Fruit fly (Drosophila melanogaster) whole organism, pupa: ENCODE measurements around the gene Hers.

Source experiments
- CG10348 ChIP-seq: fragments of 200-800 bp; sonication (Bioruptor generic); IDR thresholded peaks from 2 replicates; pipeline ENCODE4 v1.3.6; 2022; ENCODE audit warnings: missing biosample characterization, missing genetic modification characterization
- CG12605 ChIP-seq: fragments of 200-800 bp; sonication (Bioruptor generic); IDR thresholded peaks from 2 replicates; pipeline ENCODE4 v1.3.6; 2022; ENCODE audit warnings: missing biosample characterization, missing genetic modification characterization
- CG13204 ChIP-seq: fragments of 200-800 bp; sonication (Bioruptor generic); optimal IDR thresholded peaks from 2 replicates; lab custom pipeline; 2018; ENCODE audit warnings: missing biosample characterization, mild to moderate bottlenecking, missing genetic modification characterization, moderate library complexity
- CG14655 ChIP-seq: fragments of 200-800 bp; sonication (Bioruptor generic); optimal IDR thresholded peaks from 3 replicates; lab custom pipeline; 2017; ENCODE audit warnings: mild to moderate bottlenecking, missing biosample characterization, missing genetic modification reagents, missing genetic modification characterization
- CG15710 ChIP-seq: fragments of 200-800 bp; sonication (Bioruptor generic); optimal IDR thresholded peaks from 2 replicates; lab custom pipeline; 2018; ENCODE audit warnings: missing biosample characterization, mild to moderate bottlenecking, missing genetic modification characterization, moderate library complexity
- CG17806 ChIP-seq: fragments of 200-800 bp; sonication (Bioruptor generic); optimal IDR thresholded peaks from 2 replicates; lab custom pipeline; 2018; ENCODE audit warnings: missing biosample characterization, mild to moderate bottlenecking, missing genetic modification characterization, moderate library complexity
- CG32121 ChIP-seq: fragments of 200-800 bp; sonication (Bioruptor generic); IDR thresholded peaks from 2 replicates; pipeline ENCODE4 v1.3.6; 2022; ENCODE audit warnings: missing biosample characterization, missing genetic modification characterization
- CG34367 ChIP-seq: fragments of 200-800 bp; sonication (Bioruptor generic); optimal IDR thresholded peaks from 2 replicates; lab custom pipeline; 2018; ENCODE audit warnings: missing biosample characterization, mild to moderate bottlenecking, missing genetic modification characterization
- CG4496 ChIP-seq: fragments of 200-800 bp; sonication (Bioruptor generic); IDR thresholded peaks from 3 replicates; pipeline ENCODE4 v1.3.6; 2022; ENCODE audit warnings: missing biosample characterization, missing genetic modification characterization
- CG8159 ChIP-seq: fragments of 200-800 bp; sonication (Bioruptor generic); optimal IDR thresholded peaks from 3 replicates; lab custom pipeline; 2018; ENCODE audit warnings: missing biosample characterization, mild to moderate bottlenecking, missing genetic modification characterization, moderate library complexity
- CG8301 ChIP-seq: fragments of 200-800 bp; sonication (Bioruptor generic); optimal IDR thresholded peaks from 2 replicates; lab custom pipeline; 2018; ENCODE audit warnings: missing biosample characterization, mild to moderate bottlenecking, missing genetic modification characterization
- CG9948 ChIP-seq: fragments of 200-800 bp; sonication (Bioruptor generic); optimal IDR thresholded peaks from 2 replicates; lab custom pipeline; 2018; ENCODE audit warnings: missing biosample characterization, mild to moderate bottlenecking, missing genetic modification characterization, moderate library complexity
- D1 ChIP-seq: fragments of 200-800 bp; sonication (Bioruptor generic); optimal IDR thresholded peaks from 2 replicates; lab custom pipeline; 2018; ENCODE audit warnings: missing biosample characterization, mild to moderate bottlenecking, missing genetic modification characterization, moderate library complexity
- EcR ChIP-seq: fragments of 200-800 bp; sonication (Bioruptor generic); optimal IDR thresholded peaks from 3 replicates; lab custom pipeline; 2019; ENCODE audit warnings: missing biosample characterization, missing genetic modification characterization, mild to moderate bottlenecking, moderate library complexity, missing genetic modification reagents
- Ets98B ChIP-seq: fragments of 200-800 bp; sonication (Bioruptor generic); IDR thresholded peaks from 2 replicates; pipeline ENCODE4 v1.3.6; 2022; ENCODE audit warnings: missing biosample characterization, missing genetic modification characterization
- Pif1A ChIP-seq: fragments of 200-800 bp; sonication (Bioruptor generic); optimal IDR thresholded peaks from 3 replicates; lab custom pipeline; 2016; ENCODE audit warnings: missing biosample characterization, missing genetic modification characterization
- Pif1B ChIP-seq: fragments of 200-800 bp; sonication (Bioruptor generic); optimal IDR thresholded peaks from 3 replicates; lab custom pipeline; 2016; ENCODE audit warnings: missing biosample characterization, missing genetic modification characterization
- Snoo ChIP-seq: fragments of 200-800 bp; sonication (Bioruptor generic); optimal IDR thresholded peaks from 3 replicates; lab custom pipeline; 2017; ENCODE audit warnings: missing biosample characterization, mild to moderate bottlenecking, missing genetic modification characterization, inconsistent platforms
- fd96Ca ChIP-seq: fragments of 200-800 bp; sonication (Bioruptor generic); IDR thresholded peaks from 3 replicates; pipeline ENCODE4 v1.3.6; 2022; ENCODE audit warnings: missing biosample characterization, missing genetic modification characterization
- gl ChIP-seq: fragments of 200-800 bp; sonication (Bioruptor generic); optimal IDR thresholded peaks from 2 replicates; lab custom pipeline; 2018; ENCODE audit warnings: missing biosample characterization, mild to moderate bottlenecking, missing genetic modification characterization
- rn ChIP-seq: fragments of 200-800 bp; sonication (Bioruptor generic); IDR thresholded peaks from 2 replicates; pipeline ENCODE4 v1.3.6; 2022; ENCODE audit warnings: missing biosample characterization, missing genetic modification characterization

The Hers gene

DNA sequence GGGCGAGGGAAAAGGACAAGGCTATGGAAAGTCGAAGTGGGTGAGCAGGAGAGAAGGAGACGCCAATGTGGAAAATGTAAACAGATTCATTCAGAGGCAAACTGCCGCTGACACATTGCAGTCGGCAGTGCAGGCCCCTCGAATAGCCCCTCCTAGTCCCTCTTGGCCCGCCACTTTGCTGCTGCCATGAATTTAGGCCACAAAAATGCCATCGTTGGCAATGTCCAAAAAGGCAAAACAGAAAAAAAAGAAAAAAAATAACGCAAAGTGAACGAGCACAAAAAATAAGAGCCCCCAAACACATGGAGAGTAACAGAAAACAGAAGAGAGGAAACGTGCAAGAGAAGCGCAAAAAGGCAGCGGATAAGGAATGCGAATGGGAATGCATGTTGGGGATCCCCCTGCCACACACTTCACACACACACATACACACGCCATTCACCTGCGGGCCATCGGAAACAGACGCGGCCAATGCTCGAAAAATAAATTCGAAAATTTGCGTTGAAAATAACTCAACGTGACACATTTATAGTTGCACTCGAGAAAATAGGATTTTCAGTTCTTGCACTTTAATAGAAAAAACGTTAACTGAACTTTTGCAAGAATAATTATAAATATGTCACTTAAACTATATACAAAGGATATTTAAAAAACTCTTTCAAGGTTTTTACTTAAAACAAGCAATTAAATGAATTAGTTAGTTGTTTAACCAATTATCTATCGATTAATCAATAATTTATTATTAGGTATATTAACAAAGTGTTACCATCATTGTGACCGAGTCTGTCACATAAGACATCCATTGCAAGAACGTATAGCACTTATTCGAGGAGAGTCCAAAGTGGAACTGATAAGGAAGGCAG is 12.6 kb downstream of the Hers start:
- TF ChIP-seq CG8159 (tag; lab: Kevin White, UChicago) (peak; percentile 77), gl (tag; lab: Kevin White, UChicago) (no peak), Ets98B (GFP tag; lab: Robert Waterston, UW) (peak; percentile 59; the same call in 1 of the 2 replicates), CG34367 (tag; lab: Kevin White, UChicago) (peak; percentile 9), CG14655 (GFP tag; lab: Kevin White, UChicago) (peak; percentile 66), CG13204 (GFP tag; lab: Kevin White, UChicago) (no peak), rn (no peak), D1 (tag; lab: Kevin White, UChicago) (peak; percentile 43), CG9948 (peak; percentile 51), Snoo (tag; lab: Kevin White, UChicago) (peak; percentile 59), fd96Ca (GFP tag; lab: Robert Waterston, UW) (peak; percentile 61; the same call in 2 of the 3 replicates), CG17806 (tag; lab: Kevin White, UChicago) (peak; percentile 55), CG32121 (GFP tag; lab: Robert Waterston, UW) (peak; percentile 54), CG4496 (peak; percentile 34; the same call in 1 of the 3 replicates), CG12605 (GFP tag; lab: Robert Waterston, UW) (peak; percentile 43; the same call in 1 of the 2 replicates), CG15710 (tag; lab: Kevin White, UChicago) (peak; percentile 51), CG8301 (tag; lab: Kevin White, UChicago) (peak; percentile 64), CG10348 (GFP tag; lab: Robert Waterston, UW) (no peak), Pif1B (peak; percentile 55), Pif1A (GFP tag; lab: Kevin White, UChicago) (peak; percentile 33), EcR (GFP tag; lab: Kevin White, UChicago) (no peak)

- TF ChIP-seq EcR (GFP tag; lab: Kevin White, UChicago), result no peak
- peak; percentile 15 for TF ChIP-seq CG9948
- TF ChIP-seq CG8159 (tag; lab: Kevin White, UChicago), result peak; percentile 42
- TF ChIP-seq CG10348 (GFP tag; lab: Robert Waterston, UW), result no peak
- TF ChIP-seq CG14655 (GFP tag; lab: Kevin White, UChicago), result peak; percentile 52
- no peak for TF ChIP-seq D1 (tag; lab: Kevin White, UChicago)
- TF ChIP-seq CG4496, result 0 out of 3 replicates have a peak, but pooled peaks have one; percentile 26
- TF ChIP-seq CG13204 (GFP tag; lab: Kevin White, UChicago), result no peak
- TF ChIP-seq Snoo (tag; lab: Kevin White, UChicago), result no peak
- TF ChIP-seq CG8301 (tag; lab: Kevin White, UChicago), result peak; percentile 33
Observed at dm6 chrX:19884204-19884603, 18.3 kb downstream of the Hers start.

dm6 chrX:19886515-19886914 is 20.6 kb downstream of the Hers start:
- TF ChIP-seq CG17806 (tag; lab: Kevin White, UChicago) (no peak), D1 (tag; lab: Kevin White, UChicago) (no peak), CG15710 (tag; lab: Kevin White, UChicago) (no peak), Pif1B (no peak), Ets98B (GFP tag; lab: Robert Waterston, UW) (no peak), CG32121 (GFP tag; lab: Robert Waterston, UW) (no peak), CG14655 (GFP tag; lab: Kevin White, UChicago) (peak; percentile 54), CG8301 (tag; lab: Kevin White, UChicago) (peak; percentile 56), CG34367 (tag; lab: Kevin White, UChicago) (no peak)

DNA sequence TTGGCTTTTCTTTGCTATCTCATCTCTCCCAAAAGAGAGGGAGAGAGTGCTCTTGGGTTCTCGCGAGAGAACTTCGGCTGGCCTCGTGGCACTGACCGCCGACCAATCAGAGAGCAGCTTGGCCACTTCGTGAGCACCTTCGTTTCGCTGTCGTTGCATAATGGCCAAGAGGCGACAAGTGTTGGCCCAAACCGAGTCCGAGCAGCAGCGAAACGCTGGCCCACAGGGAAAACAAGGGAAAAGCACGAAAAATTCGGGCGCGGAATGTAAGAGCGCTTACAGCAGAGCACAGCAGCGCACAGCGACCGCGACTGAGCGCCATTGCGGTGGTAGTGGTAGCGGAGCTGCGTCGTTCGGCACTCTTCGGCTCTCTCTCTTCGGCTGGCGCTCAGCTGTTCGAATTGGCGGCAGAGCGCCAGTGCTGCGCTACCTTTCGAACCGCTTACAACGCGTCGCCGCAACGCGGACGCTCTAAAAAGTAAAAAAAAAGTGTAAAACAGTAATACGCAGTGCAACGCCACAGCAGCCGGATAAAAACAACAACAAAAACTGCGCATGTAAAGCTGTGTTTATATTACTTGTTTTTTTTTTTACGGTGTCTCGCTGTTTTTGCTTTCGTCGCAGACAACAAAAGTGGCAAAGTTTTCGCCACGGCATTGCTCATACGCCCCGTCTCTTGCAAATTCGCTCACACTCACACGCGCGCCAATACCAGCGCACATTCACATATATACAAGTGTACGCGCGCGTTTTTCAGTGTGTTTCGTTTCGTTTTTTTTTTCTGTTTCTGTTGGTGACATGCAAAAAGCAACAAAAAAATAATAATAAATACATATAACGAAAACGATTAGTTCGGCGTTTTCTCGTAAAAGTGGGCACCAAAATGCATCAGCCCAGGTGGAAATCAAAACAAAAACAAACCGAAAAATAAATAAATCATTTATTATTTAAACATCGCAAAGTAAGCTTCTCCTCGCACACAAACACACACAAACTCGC is 21.3 kb downstream of the Hers start:
- TF ChIP-seq Pif1A (GFP tag; lab: Kevin White, UChicago) (peak; percentile 61), CG12605 (GFP tag; lab: Robert Waterston, UW) (peak; percentile 46), CG4496 (peak; percentile 81), EcR (GFP tag; lab: Kevin White, UChicago) (peak; percentile 62), CG8159 (tag; lab: Kevin White, UChicago) (peak; percentile 55), gl (tag; lab: Kevin White, UChicago) (peak; percentile 76), CG13204 (GFP tag; lab: Kevin White, UChicago) (peak; percentile 70), CG15710 (tag; lab: Kevin White, UChicago) (peak; percentile 50), D1 (tag; lab: Kevin White, UChicago) (no peak), CG10348 (GFP tag; lab: Robert Waterston, UW) (no peak), CG32121 (GFP tag; lab: Robert Waterston, UW) (peak; percentile 67), CG17806 (tag; lab: Kevin White, UChicago) (peak; percentile 24), CG8301 (tag; lab: Kevin White, UChicago) (peak; percentile 41), Snoo (tag; lab: Kevin White, UChicago) (peak; percentile 66), CG34367 (tag; lab: Kevin White, UChicago) (peak; percentile 65), rn (peak; percentile 52; the same call in 1 of the 2 replicates), CG14655 (GFP tag; lab: Kevin White, UChicago) (peak; percentile 67), fd96Ca (GFP tag; lab: Robert Waterston, UW) (peak; percentile 73; the same call in 2 of the 3 replicates), CG9948 (no peak), Ets98B (GFP tag; lab: Robert Waterston, UW) (peak; percentile 62), Pif1B (peak; percentile 56)
- TF ChIP-seq, all 21 proteins: peak for 18
